Worm (Caenorhabditis elegans): ENCODE results near the gene swt-6.

swt-6 gene

DNA sequence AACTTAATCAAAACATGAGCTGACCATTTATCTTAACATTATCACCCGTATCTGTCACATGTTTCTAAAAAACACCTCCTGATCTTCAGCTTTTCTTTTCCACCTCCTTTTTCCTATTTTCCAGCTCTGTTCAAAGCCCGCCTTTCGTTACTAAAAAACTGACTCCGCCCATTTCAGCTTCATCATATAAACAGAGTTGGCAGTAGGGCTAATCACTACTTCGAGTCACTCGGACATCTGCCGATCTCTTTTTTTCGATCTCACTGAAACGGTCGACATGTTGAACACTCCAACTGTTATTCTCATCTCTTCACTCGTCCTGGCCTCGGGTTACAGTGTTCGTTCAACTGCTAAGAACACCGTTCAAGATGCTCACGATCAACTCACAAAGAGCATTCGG, 38.3 kb downstream of the swt-6 start, which contains the start of gene droe-4:
Gene droe-4 (plus strand): TSS at position 172 of the 400 bp plus-strand sequence.
- TF ChIP-seq F39B2.1 (GFP tag; IDR thresholded peaks at IDR 0.05), result no peak
- TF ChIP-seq ZK185.1 (tag; optimal IDR thresholded peaks at IDR 0.05; ENCODE audit: poor library complexity, severe bottlenecking), result no peak
- TF ChIP-seq F52B5.7 (tag; optimal IDR thresholded peaks at IDR 0.05), result no peak

DNA sequence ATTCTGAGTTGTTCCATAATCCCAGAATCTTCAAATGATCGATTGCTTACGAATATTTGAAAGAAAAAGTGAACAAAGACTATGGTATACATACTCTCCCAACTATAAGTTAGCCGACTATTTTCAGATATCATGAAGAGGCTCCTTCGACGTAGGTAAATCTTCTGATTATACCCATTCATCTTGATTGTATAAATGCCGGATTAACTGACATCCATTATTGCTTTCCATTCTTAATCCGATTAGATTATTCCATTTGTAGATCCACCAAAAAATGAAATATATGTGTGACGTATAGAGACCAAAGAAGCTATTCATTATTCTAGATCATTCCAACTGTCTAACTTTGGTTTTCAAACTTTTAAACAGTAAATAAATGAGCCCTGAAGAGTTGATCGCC, 39.3 kb downstream of the swt-6 start:
- TF ChIP-seq ztf-6 (GFP tag; IDR thresholded peaks at IDR 0.05) (no peak), ztf-3 (GFP tag; optimal IDR thresholded peaks at IDR 0.05) (no peak), let-607 (tag; optimal IDR thresholded peaks at IDR 0.05) (no peak), B0035.1 (tag; optimal IDR thresholded peaks at IDR 0.05) (no peak), ztf-28 (GFP tag; IDR thresholded peaks at IDR 0.05) (no peak), nfyb-1 (GFP tag; IDR thresholded peaks at IDR 0.05) (no peak), chd-7 (tag; optimal IDR thresholded peaks at IDR 0.05) (no peak), F52B5.7 (tag; optimal IDR thresholded peaks at IDR 0.05) (no peak), akir-1 (GFP tag; optimal IDR thresholded peaks at IDR 0.05) (no peak), unc-130 (GFP tag; optimal IDR thresholded peaks at IDR 0.05) (no peak), attf-5 (GFP tag; optimal IDR thresholded peaks at IDR 0.05) (no peak), F49E8.2 (tag; optimal IDR thresholded peaks at IDR 0.05; ENCODE audit: insufficient read depth) (no peak), hmg-20 (GFP tag; IDR thresholded peaks at IDR 0.05) (no peak), mxl-1 (tag; optimal IDR thresholded peaks at IDR 0.05) (no peak), zfh-2 (GFP tag; conservative IDR thresholded peaks at IDR 0.05) (no peak), sdz-38 (tag; optimal IDR thresholded peaks at IDR 0.05) (no peak)

DNA sequence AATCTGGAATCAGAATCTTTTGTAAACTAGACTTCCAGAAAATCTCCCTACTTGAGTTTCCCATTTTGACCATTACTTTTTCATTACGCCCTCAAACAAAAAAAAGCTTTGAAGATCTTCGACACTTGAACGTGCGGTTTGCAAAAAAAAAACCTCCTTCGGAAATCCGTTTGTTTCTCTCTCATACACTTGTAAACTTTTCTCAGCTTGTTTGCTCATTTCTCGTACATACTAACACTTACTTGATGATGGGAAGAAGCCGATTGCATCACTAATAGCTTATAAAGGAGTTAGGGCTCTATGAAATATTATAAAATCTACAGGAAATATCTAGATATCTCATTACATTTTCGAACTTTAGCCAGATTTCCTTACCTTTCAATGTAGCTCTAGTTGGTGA, 47.8 kb downstream of the swt-6 start:
- TF ChIP-seq ama-1 (optimal IDR thresholded peaks at IDR 0.05), result no peak
- no peak for TF ChIP-seq ama-1 (GFP tag; optimal IDR thresholded peaks at IDR 0.05)
- no peak for TF ChIP-seq lin-35 (GFP tag; optimal IDR thresholded peaks at IDR 0.05)
- no peak for TF ChIP-seq xnd-1 (tag; optimal IDR thresholded peaks at IDR 0.05)
- TF ChIP-seq ztf-25 (GFP tag; IDR thresholded peaks at IDR 0.05), result no peak
- no peak for TF ChIP-seq T07F8.4 (tag; optimal IDR thresholded peaks at IDR 0.05)
- no peak for TF ChIP-seq K12H6.12 (tag; optimal IDR thresholded peaks at IDR 0.05)
- TF ChIP-seq lin-54 (GFP tag; optimal IDR thresholded peaks at IDR 0.05), result no peak

DNA sequence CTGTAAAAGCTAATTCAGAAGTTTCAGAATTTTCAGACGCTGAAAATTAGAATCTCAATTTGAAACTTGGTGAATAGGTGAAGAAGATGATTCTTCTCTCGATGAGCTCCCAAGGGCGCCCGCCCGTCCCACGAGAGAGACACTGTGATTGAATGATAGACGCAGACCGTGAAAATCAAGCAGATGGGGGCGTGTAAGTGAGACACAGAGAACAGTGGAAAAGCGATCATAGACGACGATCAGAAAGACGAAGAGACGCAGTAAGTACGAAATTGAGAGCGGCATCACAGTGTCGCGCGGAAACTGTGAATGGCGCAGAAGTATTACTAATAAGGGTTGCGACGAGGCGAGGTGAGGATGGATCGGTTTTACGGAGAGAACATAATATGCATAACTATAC, 48.2 kb downstream of the swt-6 start:
- TF ChIP-seq hmg-1.2 (GFP tag; IDR thresholded peaks at IDR 0.05) (peak; percentile 79; the same call in 1 of the 2 replicates), zfh-2 (GFP tag; conservative IDR thresholded peaks at IDR 0.05) (0 out of 2 replicates have a peak, but pooled peaks have one; percentile 29), ztf-25 (GFP tag; IDR thresholded peaks at IDR 0.05) (0 out of 2 replicates have a peak, but pooled peaks have one; percentile 53), unc-130 (GFP tag; optimal IDR thresholded peaks at IDR 0.05) (no peak), mcd-1 (GFP tag; IDR thresholded peaks at IDR 0.05) (peak; percentile 28; the same call in 1 of the 2 replicates), cebp-1 (GFP tag; IDR thresholded peaks at IDR 0.05) (no peak), cebp-1 (tag; optimal IDR thresholded peaks at IDR 0.05) (peak; percentile 21), madf-3 (GFP tag; IDR thresholded peaks at IDR 0.05) (0 out of 2 replicates have a peak, but pooled peaks have one; percentile 7), Y56A3A.18 (GFP tag; IDR thresholded peaks at IDR 0.05) (no peak)

ce11 chrV:14003587-14004156, 49.5 kb downstream of the swt-6 start:
- no peak for TF ChIP-seq F10E7.11 (tag; optimal IDR thresholded peaks at IDR 0.05)
- TF ChIP-seq B0019.2 (GFP tag; conservative IDR thresholded peaks at IDR 0.05), result no peak
- TF ChIP-seq tlf-1 (GFP tag; optimal IDR thresholded peaks at IDR 0.05), result no peak
- TF ChIP-seq hlh-12 (tag; optimal IDR thresholded peaks at IDR 0.05), result no peak
- TF ChIP-seq K11D2.4 (GFP tag; IDR thresholded peaks at IDR 0.05), result no peak
- TF ChIP-seq cebp-1 (GFP tag; IDR thresholded peaks at IDR 0.05), result no peak
- TF ChIP-seq cebp-1 (tag; optimal IDR thresholded peaks at IDR 0.05), result peak; percentile 17
- TF ChIP-seq nhr-80 (tag; optimal IDR thresholded peaks at IDR 0.05), result no peak
- TF ChIP-seq zfh-2 (GFP tag; conservative IDR thresholded peaks at IDR 0.05), result peak; percentile 21; the same call in 1 of the 2 replicates
- no peak for TF ChIP-seq zim-3 (tag; optimal IDR thresholded peaks at IDR 0.05)
- TF ChIP-seq ceh-79 (tag; optimal IDR thresholded peaks at IDR 0.05), result no peak
- no peak for TF ChIP-seq mel-28 (tag; optimal IDR thresholded peaks at IDR 0.05; ENCODE audit: borderline replicate concordance)
- TF ChIP-seq K12H6.12 (tag; optimal IDR thresholded peaks at IDR 0.05), result no peak
- no peak for TF ChIP-seq attf-3 (GFP tag; conservative IDR thresholded peaks at IDR 0.05)

Data from whole organism, young adult.